Worm (Caenorhabditis elegans) whole organism, L4/young adult: Measurements from ENCODE around the gene rhr-2.

Source experiments
- W03F9.2 ChIP-seq: fragments of 150-350 bp; optimal IDR thresholded peaks from 2 replicates; lab custom pipeline; 2014; ENCODE audit warnings: missing biosample characterization, missing genetic modification characterization
- dao-5 ChIP-seq: sonication (generic microtip); optimal IDR thresholded peaks from 2 replicates; lab custom pipeline; 2016; ENCODE audit warnings: missing genotype, missing genetic modification characterization, moderate library complexity, missing compliant biosample characterization
- him-1 ChIP-seq: sonication (generic microtip); optimal IDR thresholded peaks from 2 replicates; lab custom pipeline; 2016; ENCODE audit warnings: missing genotype, missing genetic modification reagents, missing genetic modification characterization, missing compliant biosample characterization

DNA sequence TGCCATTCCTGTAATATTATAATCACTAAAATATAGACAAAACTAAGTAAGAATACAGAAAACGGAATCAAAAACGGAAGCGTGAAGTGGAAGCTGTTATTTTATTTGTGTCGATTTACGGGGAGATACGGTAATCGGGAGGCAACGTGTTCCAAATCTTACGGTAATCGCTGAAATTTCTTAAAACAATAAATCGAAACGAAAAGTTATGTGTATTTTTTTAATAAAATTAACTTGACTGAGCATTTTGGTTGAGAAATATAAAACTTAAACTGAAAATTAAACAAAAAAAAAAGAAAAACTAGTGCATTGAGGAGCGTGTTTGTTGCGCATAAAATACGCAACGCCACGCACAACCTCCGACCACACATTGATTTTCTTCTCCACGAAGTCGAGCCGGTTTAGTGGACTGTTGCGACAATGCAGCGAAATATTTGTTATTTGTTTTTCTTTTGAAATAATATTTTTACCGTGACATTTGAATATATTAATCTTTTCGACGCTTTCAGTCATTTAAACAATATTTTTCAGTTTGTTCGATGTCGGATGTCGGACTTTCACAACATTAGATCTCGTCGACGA lies 34.5 kb upstream of the rhr-2 start, which contains the start of the genes F55A11.1 and syx-5:
- peak; percentile 87 for TF ChIP-seq W03F9.2 (tag; lab: Kevin White, UChicago)
- no peak for TF ChIP-seq dao-5 (tag; lab: Kevin White, UChicago)
- TF ChIP-seq him-1 = peak; percentile 69
